Worm (Caenorhabditis elegans) whole organism, midembryonic: ENCODE measurements around the gene clec-4.
A peak's percentile ranks its signal among the peaks of the same experiment; 100 is the strongest.

ENCODE experiments used
- T22C8.4 ChIP-seq: fragments of 200-800 bp; sonication (Bioruptor generic); IDR thresholded peaks from 2 replicates; pipeline ENCODE4 v1.3.6; 2022; ENCODE audit warnings: missing genetic modification characterization, missing compliant biosample characterization
- cog-1 ChIP-seq: sonication (generic microtip); optimal IDR thresholded peaks from 2 replicates; lab custom pipeline; 2016; ENCODE audit warnings: missing genetic modification characterization, missing compliant biosample characterization
- flt-1 ChIP-seq: fragments of 200-800 bp; sonication (Bioruptor generic); IDR thresholded peaks from 2 replicates; pipeline ENCODE4 v1.3.6; 2022; ENCODE audit warnings: missing genetic modification characterization, missing compliant biosample characterization
- klf-2 ChIP-seq: fragments of 200-800 bp; sonication (Bioruptor generic); conservative IDR thresholded peaks from 2 replicates; pipeline ENCODE4 v1.3.6; 2022; ENCODE audit warnings: missing genetic modification reagents, missing genetic modification characterization, missing compliant biosample characterization
- med-1 ChIP-seq: sonication (generic microtip); optimal IDR thresholded peaks from 2 replicates; lab custom pipeline; 2017; ENCODE audit warnings: missing genetic modification characterization, mild to moderate bottlenecking, missing compliant biosample characterization, antibody characterized with exemption, missing genetic modification reagents; ENCODE audit not compliant: insufficient read depth
- ref-1 ChIP-seq: fragments of 200-800 bp; sonication (Bioruptor generic); conservative IDR thresholded peaks from 2 replicates; pipeline ENCODE4 v1.3.6; 2022; ENCODE audit warnings: missing genetic modification reagents, missing genetic modification characterization, missing compliant biosample characterization
- tab-1 ChIP-seq: fragments of 200-800 bp; sonication (Bioruptor generic); IDR thresholded peaks from 2 replicates; pipeline ENCODE4 v1.3.6; 2022; ENCODE audit warnings: missing genetic modification characterization, missing compliant biosample characterization
- ztf-23 ChIP-seq: fragments of 200-800 bp; sonication (Bioruptor generic); IDR thresholded peaks from 2 replicates; pipeline ENCODE4 v1.3.6; 2022; ENCODE audit warnings: missing genetic modification reagents, missing genetic modification characterization, missing compliant biosample characterization
- ztf-29 ChIP-seq: fragments of 200-800 bp; sonication (Bioruptor generic); IDR thresholded peaks from 2 replicates; pipeline ENCODE4 v1.3.6; 2022; ENCODE audit warnings: missing genetic modification reagents, missing genetic modification characterization, missing compliant biosample characterization

The clec-4 gene

DNA sequence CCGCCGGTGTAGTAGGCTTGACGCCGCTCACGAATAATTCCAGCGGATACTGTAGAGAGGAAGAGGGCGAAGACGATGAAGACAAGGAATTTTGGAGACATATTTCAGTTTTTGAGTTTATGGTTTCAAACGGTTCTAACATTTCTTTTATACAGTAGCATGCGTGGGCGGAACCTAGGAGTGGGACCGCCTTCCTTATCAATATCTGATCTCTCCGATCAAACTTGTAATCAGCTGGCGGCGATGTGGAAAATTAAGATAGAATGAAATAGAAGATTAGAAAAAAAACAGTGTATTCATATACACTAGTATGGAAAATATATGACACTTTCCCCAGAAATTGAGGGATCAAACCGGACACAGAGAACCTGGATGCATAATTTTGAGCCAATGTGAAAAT lies 38.4 kb upstream of the clec-4 start, which contains the start of gene nspe-2:
nspe-2 (minus strand) TSS at position 101 of the 400 bp plus-strand sequence.
- TF ChIP-seq tab-1 (GFP tag; lab: Robert Waterston, UW) (no peak), ztf-29 (GFP tag; lab: Robert Waterston, UW) (no peak), med-1 (GFP tag; lab: Kevin White, UChicago) (no peak), ztf-23 (GFP tag; lab: Robert Waterston, UW) (no peak), cog-1 (tag; lab: Kevin White, UChicago) (no peak), T22C8.4 (no peak), ref-1 (GFP tag; lab: Robert Waterston, UW) (no peak), flt-1 (no peak), klf-2 (GFP tag; lab: Robert Waterston, UW) (no peak)

DNA sequence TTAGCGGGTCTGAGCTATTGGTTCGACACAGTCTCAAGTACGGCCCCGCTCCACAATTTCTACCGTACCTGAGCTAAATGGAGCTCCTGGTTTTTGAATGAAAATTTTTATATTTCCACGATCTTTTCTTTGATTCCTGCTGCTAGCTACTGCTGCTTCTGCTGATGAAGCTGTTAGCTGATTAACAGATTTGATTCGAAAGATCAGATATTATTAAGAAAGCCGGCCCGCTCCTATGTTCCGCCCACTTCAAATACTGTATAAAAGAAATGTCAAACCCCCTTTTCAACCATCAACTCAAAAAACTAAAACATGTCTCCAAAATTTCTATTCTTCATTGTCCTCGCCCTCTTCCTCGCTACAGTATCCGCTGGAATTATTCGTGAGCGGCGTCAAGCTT lies 36.7 kb upstream of the clec-4 start, which contains the start of gene nspe-3:
nspe-3 (plus strand) TSS at position 301 of the 400 bp plus-strand sequence.
- no peak for TF ChIP-seq ztf-23 (GFP tag; lab: Robert Waterston, UW)

DNA sequence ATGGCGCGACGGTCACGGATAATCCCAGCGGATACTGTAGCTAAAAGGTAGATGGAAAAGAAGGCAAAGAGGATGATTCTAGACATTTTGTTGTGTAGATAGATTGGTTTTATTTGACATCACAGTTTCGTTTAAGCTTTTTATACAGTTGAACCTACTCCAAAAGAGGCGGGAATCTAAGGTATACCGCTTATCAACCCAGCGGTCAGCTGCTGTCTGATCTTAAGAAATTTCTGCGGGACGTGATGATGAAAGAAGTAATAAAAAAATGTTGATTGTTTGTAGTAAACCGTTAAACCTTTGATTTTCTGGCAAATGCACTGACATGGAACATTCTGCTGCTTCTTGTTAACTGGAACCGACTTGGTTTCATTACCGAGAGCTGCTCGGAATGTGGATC lies 35.2 kb upstream of the clec-4 start, which contains the start of gene nspe-6:
nspe-6 (minus strand) TSS at position 101 of the 400 bp plus-strand sequence.
- no peak for TF ChIP-seq ztf-29 (GFP tag; lab: Robert Waterston, UW)
- no peak for TF ChIP-seq T22C8.4
- no peak for TF ChIP-seq cog-1 (tag; lab: Kevin White, UChicago)
- no peak for TF ChIP-seq flt-1
- TF ChIP-seq med-1 (GFP tag; lab: Kevin White, UChicago) = no peak

DNA sequence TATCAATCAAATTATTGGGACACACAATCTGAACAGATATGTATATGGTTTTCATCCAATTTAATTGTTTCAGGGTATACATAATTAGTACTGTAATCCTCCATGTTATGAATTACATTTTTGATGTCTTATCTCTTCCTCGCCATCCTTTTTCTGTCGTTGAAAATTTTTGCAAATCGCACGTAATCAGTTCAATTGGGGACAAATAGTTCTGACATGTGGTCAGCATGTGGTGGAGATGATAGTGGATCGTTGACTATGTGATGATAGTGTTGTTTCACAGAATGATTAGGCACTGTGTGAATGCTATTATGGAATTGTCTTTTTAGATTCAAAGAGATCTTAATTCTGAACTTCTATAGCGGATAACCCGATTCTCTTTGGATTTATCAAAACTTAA lies 34.5 kb upstream of the clec-4 start:
- TF ChIP-seq med-1 (GFP tag; lab: Kevin White, UChicago) = no peak
- no peak for TF ChIP-seq ref-1 (GFP tag; lab: Robert Waterston, UW)
- TF ChIP-seq ztf-23 (GFP tag; lab: Robert Waterston, UW) = no peak
- TF ChIP-seq cog-1 (tag; lab: Kevin White, UChicago) = no peak
- TF ChIP-seq ztf-29 (GFP tag; lab: Robert Waterston, UW) = no peak
- no peak for TF ChIP-seq flt-1
- no peak for TF ChIP-seq klf-2 (GFP tag; lab: Robert Waterston, UW)
- no peak for TF ChIP-seq tab-1 (GFP tag; lab: Robert Waterston, UW)
- TF ChIP-seq T22C8.4 = no peak

DNA sequence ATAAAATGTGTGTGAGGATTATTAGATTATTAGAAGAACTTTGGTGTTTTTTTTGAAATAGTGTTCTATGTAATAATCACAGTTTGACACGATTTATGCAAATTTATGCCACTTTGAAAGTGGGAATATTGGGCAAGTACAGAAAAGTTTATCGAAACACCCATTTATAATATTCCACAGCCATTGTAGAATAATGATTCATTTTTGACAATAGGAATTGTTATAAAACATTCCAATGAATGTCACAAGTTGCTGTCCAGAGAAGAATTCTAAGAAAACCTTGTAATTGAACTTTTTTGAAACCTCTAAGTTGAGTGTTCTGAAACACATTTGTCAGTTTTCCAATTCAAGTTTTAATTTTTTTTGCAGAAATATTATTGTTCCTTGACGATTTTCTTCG lies 31.3 kb upstream of the clec-4 start, which contains the start of gene nspe-4:
nspe-4 (plus strand) TSS at position 301 of the 400 bp plus-strand sequence.
- TF ChIP-seq tab-1 (GFP tag; lab: Robert Waterston, UW) (no peak), ztf-23 (GFP tag; lab: Robert Waterston, UW) (no peak), ztf-29 (GFP tag; lab: Robert Waterston, UW) (no peak), med-1 (GFP tag; lab: Kevin White, UChicago) (no peak), T22C8.4 (no peak), flt-1 (no peak), klf-2 (GFP tag; lab: Robert Waterston, UW) (no peak), cog-1 (tag; lab: Kevin White, UChicago) (no peak)

DNA sequence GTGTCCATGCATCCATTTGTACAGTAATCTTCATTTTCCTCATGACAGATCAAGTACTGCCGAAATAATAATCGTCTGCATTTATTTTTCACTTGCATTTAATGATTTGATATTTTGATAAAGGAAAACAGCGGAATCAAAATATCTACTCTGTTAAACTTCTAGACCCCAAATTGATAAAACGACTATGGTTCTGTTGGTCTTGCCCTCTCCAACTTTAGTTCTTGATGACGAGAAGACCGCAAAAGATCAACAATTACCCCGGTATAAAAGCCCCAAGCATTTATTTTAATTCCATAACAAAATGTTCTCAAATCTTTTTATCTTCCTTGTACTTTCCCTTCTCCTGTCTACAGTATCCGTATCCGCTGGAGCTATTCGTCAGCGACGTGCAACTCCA lies 27.7 kb upstream of the clec-4 start, which contains the start of gene Y38E10A.9:
Y38E10A.9 (plus strand) TSS at position 301 of the 400 bp plus-strand sequence.
- TF ChIP-seq cog-1 (tag; lab: Kevin White, UChicago) = no peak
- no peak for TF ChIP-seq klf-2 (GFP tag; lab: Robert Waterston, UW)
- TF ChIP-seq tab-1 (GFP tag; lab: Robert Waterston, UW) = no peak
- no peak for TF ChIP-seq med-1 (GFP tag; lab: Kevin White, UChicago)
- TF ChIP-seq ztf-29 (GFP tag; lab: Robert Waterston, UW) = no peak
- TF ChIP-seq flt-1 = no peak

DNA sequence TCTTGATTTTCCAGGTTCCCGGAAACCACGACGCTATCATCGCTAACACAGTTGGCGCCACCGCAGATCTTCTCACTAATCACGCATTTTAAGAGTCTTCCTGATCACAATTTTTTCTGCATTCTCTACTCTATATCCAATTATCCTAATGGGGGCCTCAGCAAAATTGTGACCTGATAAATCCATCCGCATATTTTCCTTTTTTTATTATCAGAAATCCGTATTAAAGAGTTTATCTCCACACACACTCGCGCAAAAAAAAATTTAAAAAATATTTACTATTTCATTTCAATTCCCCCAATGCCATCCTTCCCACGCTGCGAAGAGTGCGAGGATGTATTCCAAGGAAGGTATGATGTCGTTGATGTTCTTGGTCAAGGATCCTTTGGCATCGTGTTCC lies 26.0 kb upstream of the clec-4 start, which contains the start of gene Y38E10A.8:
Y38E10A.8 (plus strand) TSS at position 301 of the 400 bp plus-strand sequence.
- TF ChIP-seq ztf-23 (GFP tag; lab: Robert Waterston, UW) (no peak), cog-1 (tag; lab: Kevin White, UChicago) (no peak), med-1 (GFP tag; lab: Kevin White, UChicago) (no peak), T22C8.4 (no peak), flt-1 (no peak), klf-2 (GFP tag; lab: Robert Waterston, UW) (no peak), ref-1 (GFP tag; lab: Robert Waterston, UW) (no peak), ztf-29 (GFP tag; lab: Robert Waterston, UW) (no peak)

DNA sequence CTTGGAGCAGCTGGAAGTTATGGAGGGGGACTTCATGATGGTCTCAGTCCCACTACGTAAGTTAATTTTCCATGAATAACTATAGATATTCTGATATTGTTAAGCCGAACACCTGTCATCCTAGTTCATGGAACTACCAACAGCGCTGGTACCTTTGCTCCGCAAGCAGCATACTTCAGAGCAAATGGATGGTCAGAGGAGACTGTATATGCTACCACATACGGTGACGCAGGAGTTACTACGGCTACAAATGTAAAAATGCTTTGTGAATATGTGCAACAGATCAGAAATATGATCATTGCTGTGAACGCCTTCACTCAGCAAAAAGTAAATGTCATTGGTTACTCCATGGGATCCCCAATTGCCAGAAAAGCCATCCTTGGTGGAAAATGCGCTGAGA lies 25.2 kb upstream of the clec-4 start:
- no peak for TF ChIP-seq ztf-23 (GFP tag; lab: Robert Waterston, UW)
- TF ChIP-seq T22C8.4 = no peak
- no peak for TF ChIP-seq klf-2 (GFP tag; lab: Robert Waterston, UW)
- no peak for TF ChIP-seq flt-1
- no peak for TF ChIP-seq med-1 (GFP tag; lab: Kevin White, UChicago)
- no peak for TF ChIP-seq ref-1 (GFP tag; lab: Robert Waterston, UW)
- TF ChIP-seq tab-1 (GFP tag; lab: Robert Waterston, UW) = no peak
- no peak for TF ChIP-seq ztf-29 (GFP tag; lab: Robert Waterston, UW)
- TF ChIP-seq cog-1 (tag; lab: Kevin White, UChicago) = no peak

DNA sequence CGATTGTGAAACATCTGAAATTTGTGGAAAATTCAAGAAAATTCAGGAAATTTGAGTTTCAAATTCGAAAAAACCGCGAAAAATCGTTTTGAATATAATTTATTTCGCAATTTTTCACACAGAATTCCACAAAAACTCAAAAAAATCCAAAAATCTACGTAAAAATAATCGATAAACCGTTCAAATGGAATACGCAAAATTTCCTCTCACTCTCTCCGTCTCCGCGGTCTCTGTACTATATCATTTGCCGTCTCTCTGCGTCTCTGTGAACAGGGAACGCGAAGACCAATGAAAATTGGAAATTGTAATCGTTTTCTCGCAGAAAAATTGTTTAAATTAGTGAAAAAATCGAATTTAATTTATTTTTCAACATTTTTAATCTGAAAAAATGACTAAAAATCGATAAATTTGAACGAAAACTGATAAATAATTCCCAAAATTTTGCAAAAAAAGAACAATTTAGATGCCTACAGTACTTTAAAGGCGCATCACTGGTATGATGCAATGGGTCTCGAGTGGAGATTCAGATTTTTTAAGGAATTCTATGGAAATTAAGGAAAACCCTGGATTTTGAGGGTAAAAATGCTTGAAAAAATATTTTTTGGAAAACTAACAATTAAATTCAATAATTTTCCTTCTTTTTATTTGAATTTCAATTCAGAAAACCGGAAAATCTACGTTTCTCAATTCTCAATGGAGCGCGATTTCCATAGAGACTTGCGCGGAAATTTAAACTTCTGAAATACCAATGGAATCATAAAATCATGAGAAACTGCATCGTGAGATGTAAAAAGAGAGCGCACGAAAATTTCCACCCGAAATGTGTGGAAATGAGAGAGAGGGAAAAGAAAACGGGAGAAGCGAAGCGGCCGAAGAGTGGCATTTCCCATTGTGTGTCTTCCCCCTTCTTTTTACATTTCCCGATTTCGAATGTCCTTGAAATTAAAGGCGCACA lies 23.0 kb upstream of the clec-4 start, which contains the start of the genes ceh-100 and lips-15:
ceh-100 (minus strand) TSS at position 14 of the 955 bp plus-strand sequence.
lips-15 (plus strand) TSS at position 720 of the 955 bp plus-strand sequence.
- peak; percentile 44; the same call in 1 of the 2 replicates for TF ChIP-seq T22C8.4
- no peak for TF ChIP-seq flt-1
